Worm (Caenorhabditis elegans): Measurements from ENCODE around the gene Y46C8AL.11.
A peak's percentile ranks its signal among the peaks of the same experiment; 100 is the strongest.

Gene Y46C8AL.11

ce11 chrIV:3943003-3943402, at the start of gene Y46C8AL.11:
Gene Y46C8AL.11, plus strand, starts transcription at chrIV:3943303.
- no peak for TF ChIP-seq fkh-10 (GFP tag; optimal IDR thresholded peaks at IDR 0.05)
- no peak for TF ChIP-seq ama-1 (optimal IDR thresholded peaks at IDR 0.05)
- no peak for TF ChIP-seq aly-2 (tag; optimal IDR thresholded peaks at IDR 0.05)
- no peak for TF ChIP-seq lin-15B (tag; optimal IDR thresholded peaks at IDR 0.05)
- no peak for TF ChIP-seq nhr-25 (tag; optimal IDR thresholded peaks at IDR 0.05)
- no peak for TF ChIP-seq nhr-28 (tag; optimal IDR thresholded peaks at IDR 0.05)
- TF ChIP-seq fkh-2 (tag; optimal IDR thresholded peaks at IDR 0.05) = no peak
- no peak for TF ChIP-seq fos-1 (tag; optimal IDR thresholded peaks at IDR 0.05)
- TF ChIP-seq skn-1 (tag; optimal IDR thresholded peaks at IDR 0.05) = no peak
- no peak for TF ChIP-seq nhr-11 (tag; optimal IDR thresholded peaks at IDR 0.05)
- no peak for TF ChIP-seq lin-39 (tag; optimal IDR thresholded peaks at IDR 0.05)
- TF ChIP-seq nhr-23 (tag; optimal IDR thresholded peaks at IDR 0.05) = no peak

- no peak for TF ChIP-seq nfya-1 (tag; optimal IDR thresholded peaks at IDR 0.05; ENCODE audit: insufficient read depth)
- TF ChIP-seq mml-1 (tag; optimal IDR thresholded peaks at IDR 0.05) = no peak
- TF ChIP-seq elt-1 (tag; optimal IDR thresholded peaks at IDR 0.05) = no peak
- TF ChIP-seq egl-5 (tag; optimal IDR thresholded peaks at IDR 0.05) = no peak
- TF ChIP-seq nhr-12 (tag; optimal IDR thresholded peaks at IDR 0.05) = no peak
- no peak for TF ChIP-seq elt-2 (tag; optimal IDR thresholded peaks at IDR 0.05)
- TF ChIP-seq nhr-28 (tag; optimal IDR thresholded peaks at IDR 0.05) = no peak
- TF ChIP-seq lsy-12 (tag; optimal IDR thresholded peaks at IDR 0.05) = no peak
- no peak for TF ChIP-seq nhr-11 (tag; optimal IDR thresholded peaks at IDR 0.05)
- TF ChIP-seq R02D3.7 (tag; optimal IDR thresholded peaks at IDR 0.05) = no peak
- no peak for TF ChIP-seq unc-62 (GFP tag; optimal IDR thresholded peaks at IDR 0.05)
- no peak for TF ChIP-seq snpc-4 (tag; optimal IDR thresholded peaks at IDR 0.05)
Measured at ce11 chrIV:3894004-3894480, 49.1 kb upstream of the Y46C8AL.11 start, which contains the start of gene F56D6.8. Gene F56D6.8, minus strand, starts transcription at chrIV:3894430.

- TF ChIP-seq nhr-11 (tag; optimal IDR thresholded peaks at IDR 0.05) = no peak
- TF ChIP-seq eor-1 (tag; optimal IDR thresholded peaks at IDR 0.05) = no peak
- no peak for TF ChIP-seq elt-2 (tag; optimal IDR thresholded peaks at IDR 0.05)
- TF ChIP-seq nhr-25 (tag; optimal IDR thresholded peaks at IDR 0.05) = no peak
- TF ChIP-seq zag-1 (tag; optimal IDR thresholded peaks at IDR 0.05) = no peak
- no peak for TF ChIP-seq ztf-11 (tag; optimal IDR thresholded peaks at IDR 0.05)
- TF ChIP-seq R02D3.7 (tag; optimal IDR thresholded peaks at IDR 0.05) = no peak
- TF ChIP-seq ceh-9 (tag; optimal IDR thresholded peaks at IDR 0.05) = no peak
- no peak for TF ChIP-seq nhr-43 (tag; optimal IDR thresholded peaks at IDR 0.05; ENCODE audit: poor library complexity, severe bottlenecking)
- no peak for TF ChIP-seq skn-1 (tag; optimal IDR thresholded peaks at IDR 0.05)
Measured at ce11 chrIV:3894770-3895169, 48.3 kb upstream of the Y46C8AL.11 start, which contains the start of gene dct-8. Gene dct-8, plus strand, starts transcription at chrIV:3895070.

ce11 chrIV:3899719-3900554, 43.2 kb upstream of the Y46C8AL.11 start, which contains the start of gene srz-62:
Gene srz-62, plus strand, starts transcription at chrIV:3900504.
- no peak for TF ChIP-seq ceh-9 (tag; optimal IDR thresholded peaks at IDR 0.05)
- no peak for TF ChIP-seq sea-2 (GFP tag; optimal IDR thresholded peaks at IDR 0.05)
- peak; percentile 91 for TF ChIP-seq pha-4 (tag; optimal IDR thresholded peaks at IDR 0.05)
- TF ChIP-seq nhr-25 (tag; optimal IDR thresholded peaks at IDR 0.05) = no peak
- no peak for TF ChIP-seq ama-1 (optimal IDR thresholded peaks at IDR 0.05)
- peak; percentile 100 for TF ChIP-seq elt-2 (tag; optimal IDR thresholded peaks at IDR 0.05)
- peak; percentile 100 for TF ChIP-seq pqm-1 (tag; optimal IDR thresholded peaks at IDR 0.05)
- no peak for TF ChIP-seq unc-39 (tag; optimal IDR thresholded peaks at IDR 0.05)
- TF ChIP-seq jun-1 (tag; optimal IDR thresholded peaks at IDR 0.05) = peak; percentile 98
- no peak for TF ChIP-seq lin-39 (tag; optimal IDR thresholded peaks at IDR 0.05)
- no peak for TF ChIP-seq nhr-43 (tag; optimal IDR thresholded peaks at IDR 0.05; ENCODE audit: poor library complexity, severe bottlenecking)
- peak; percentile 92 for TF ChIP-seq egl-27 (tag; optimal IDR thresholded peaks at IDR 0.05)
- no peak for TF ChIP-seq nhr-67 (tag; optimal IDR thresholded peaks at IDR 0.05)
- TF ChIP-seq nfya-1 (tag; optimal IDR thresholded peaks at IDR 0.05; ENCODE audit: insufficient read depth) = no peak
- no peak for TF ChIP-seq nhr-12 (tag; optimal IDR thresholded peaks at IDR 0.05)
- no peak for TF ChIP-seq daf-12 (tag; optimal IDR thresholded peaks at IDR 0.05)
- TF ChIP-seq zag-1 (tag; optimal IDR thresholded peaks at IDR 0.05) = no peak
- TF ChIP-seq mml-1 (tag; optimal IDR thresholded peaks at IDR 0.05) = no peak
- no peak for TF ChIP-seq aly-2 (tag; optimal IDR thresholded peaks at IDR 0.05)
- TF ChIP-seq hmg-11 (tag; optimal IDR thresholded peaks at IDR 0.05) = no peak
- TF ChIP-seq fos-1 (tag; optimal IDR thresholded peaks at IDR 0.05) = peak; percentile 82

All from whole organism, L3 larva.